Fruit fly (Drosophila melanogaster) Kc167 (cell line): Measurements from ENCODE around the gene CG7888.

Source experiments
- h ChIP-seq: fragments of >200 bp; optimal IDR thresholded peaks from 3 replicates; lab custom pipeline; 2018; ENCODE audit warnings: missing external identifiers
- ttk ChIP-seq: sonication (Bioruptor generic); optimal IDR thresholded peaks from 2 replicates; lab custom pipeline; 2017; ENCODE audit warnings: missing external identifiers

dm6 chr3L:11064689-11065088 is 10.9 kb downstream of the CG7888 start, which contains the start of the genes CG32075, CG45101 and SuUR:
- TF ChIP-seq h (no peak), ttk (lab: Kevin White, UChicago) (no peak)
